Fruit fly (Drosophila melanogaster) whole organism, pupa: ENCODE data around the gene upSET.

Experiments
- CG32121 ChIP-seq: fragments of 200-800 bp; sonication (Bioruptor generic); IDR thresholded peaks from 2 replicates; pipeline ENCODE4 v1.3.6; 2022; ENCODE audit warnings: missing biosample characterization, missing genetic modification characterization
- CG34367 ChIP-seq: fragments of 200-800 bp; sonication (Bioruptor generic); optimal IDR thresholded peaks from 2 replicates; lab custom pipeline; 2018; ENCODE audit warnings: missing biosample characterization, mild to moderate bottlenecking, missing genetic modification characterization
- CG8159 ChIP-seq: fragments of 200-800 bp; sonication (Bioruptor generic); optimal IDR thresholded peaks from 3 replicates; lab custom pipeline; 2018; ENCODE audit warnings: missing biosample characterization, mild to moderate bottlenecking, missing genetic modification characterization, moderate library complexity
- D1 ChIP-seq: fragments of 200-800 bp; sonication (Bioruptor generic); optimal IDR thresholded peaks from 2 replicates; lab custom pipeline; 2018; ENCODE audit warnings: missing biosample characterization, mild to moderate bottlenecking, missing genetic modification characterization, moderate library complexity
- EcR ChIP-seq: fragments of 200-800 bp; sonication (Bioruptor generic); optimal IDR thresholded peaks from 3 replicates; lab custom pipeline; 2019; ENCODE audit warnings: missing biosample characterization, missing genetic modification characterization, mild to moderate bottlenecking, moderate library complexity, missing genetic modification reagents

DNA sequence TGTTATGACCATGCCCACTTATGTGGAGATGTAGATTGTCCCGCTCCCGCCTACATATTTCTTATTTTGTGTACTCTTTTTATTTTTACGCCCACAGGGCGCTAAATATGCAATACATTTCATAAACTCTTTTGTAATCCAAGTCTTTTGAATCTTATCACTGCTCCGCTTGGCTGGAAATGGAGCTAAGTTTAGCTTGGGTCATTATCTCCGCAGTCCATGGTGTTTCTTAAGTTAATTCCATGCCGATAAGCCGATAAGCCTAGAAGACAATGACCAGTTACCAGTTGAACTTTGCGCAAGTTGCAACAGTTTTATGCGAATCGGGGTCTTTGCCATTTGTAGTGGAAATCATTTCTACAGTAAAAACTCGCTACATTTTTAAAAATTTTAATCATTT lies 5.5 kb upstream of the upSET start:
- TF ChIP-seq D1 (tag; lab: Kevin White, UChicago), result no peak
- TF ChIP-seq CG32121, result no peak
- TF ChIP-seq EcR (GFP tag; lab: Kevin White, UChicago), result peak; percentile 91
- TF ChIP-seq CG8159 (tag; lab: Kevin White, UChicago), result no peak
- TF ChIP-seq CG34367 (tag; lab: Kevin White, UChicago), result no peak
